Fruit fly (Drosophila melanogaster) S2 (cell line): Measurements from ENCODE around the gene Pi4KIIIalpha.

Experiments used
- CG8478 ChIP-seq: fragments of >200 bp; optimal IDR thresholded peaks from 2 replicates; lab custom pipeline; 2018
- CTCF ChIP-seq, 2 experiments: fragments of >200 bp; optimal IDR thresholded peaks; 2 replicates each; lab custom pipeline; 2018

- TF ChIP-seq CG8478 (no peak), CTCF (optimal IDR thresholded peaks at IDR 0.05; lab: Kevin White, UChicago) (no peak)
Measured at dm6 chrX:2682832-2683231, 58.2 kb downstream of the Pi4KIIIalpha start, which contains the start of gene CG2652.
